Fruit fly (Drosophila melanogaster) Kc167 (cell line): ENCODE measurements around the gene sog.

Experiments used
- Myc ChIP-seq: fragments of >200 bp; optimal IDR thresholded peaks from 2 replicates; lab custom pipeline; 2017; ENCODE audit warnings: missing external identifiers
- Sin3A ChIP-seq: fragments of >200 bp; optimal IDR thresholded peaks from 2 replicates; lab custom pipeline; 2018; ENCODE audit warnings: missing external identifiers
- insv ChIP-seq: fragments of >200 bp; optimal IDR thresholded peaks from 3 replicates; lab custom pipeline; 2018; ENCODE audit warnings: missing external identifiers

DNA sequence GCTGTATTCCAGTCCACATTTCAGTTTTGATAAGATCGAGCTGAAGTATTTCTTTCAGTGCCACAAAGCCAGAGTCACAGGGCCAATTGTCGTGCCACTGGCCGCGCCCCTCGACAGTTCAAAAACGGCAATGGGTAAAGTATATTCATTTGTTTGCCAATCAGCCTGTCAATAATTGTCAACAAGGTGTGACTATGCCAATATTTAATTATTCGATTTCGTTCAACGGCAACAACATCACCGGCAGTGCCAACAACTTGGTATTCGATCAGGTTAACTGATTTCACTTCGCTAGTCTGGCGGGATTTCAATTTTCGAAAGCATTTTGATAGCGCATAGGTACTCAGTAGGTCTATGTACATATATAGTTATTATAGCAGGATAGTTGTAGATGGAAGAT is 30.8 kb downstream of the sog start:
- TF ChIP-seq Sin3A = no peak
- no peak for TF ChIP-seq insv (lab: Kevin White, UChicago)
- no peak for TF ChIP-seq Myc (lab: Kevin White, UChicago)
